Worm (Caenorhabditis elegans): ENCODE data around the gene mfsd-13.2.

DNA sequence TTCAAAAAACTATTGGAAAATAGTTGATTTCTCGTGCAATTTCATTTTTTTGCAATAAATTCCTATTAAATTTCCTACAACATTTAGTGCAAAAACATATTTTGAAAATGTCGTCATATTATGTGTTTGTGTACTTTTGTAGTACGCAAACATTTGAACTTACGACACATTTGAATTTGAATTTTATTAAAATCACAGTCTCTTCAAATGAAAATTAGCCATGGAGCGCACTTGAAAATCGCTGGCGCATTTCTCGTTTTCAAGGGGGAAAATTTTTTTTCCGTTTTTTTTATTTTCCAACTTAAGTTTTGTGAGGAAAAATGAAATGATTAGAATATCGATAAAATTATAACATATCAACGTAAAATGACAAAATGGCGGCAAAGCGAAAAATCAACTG, 18.1 kb downstream of the mfsd-13.2 start:
- TF ChIP-seq nhr-90 (tag; optimal IDR thresholded peaks at IDR 0.05) (no peak), pha-4 (tag; optimal IDR thresholded peaks at IDR 0.05) (no peak), repo-1 (tag; optimal IDR thresholded peaks at IDR 0.05) (no peak), hsf-1 (GFP tag; IDR thresholded peaks at IDR 0.05) (no peak), cebp-2 (GFP tag; IDR thresholded peaks at IDR 0.05) (no peak), egrh-3 (GFP tag; IDR thresholded peaks at IDR 0.05) (no peak), nhr-120 (GFP tag; IDR thresholded peaks at IDR 0.05) (no peak), ekl-4 (GFP tag; IDR thresholded peaks at IDR 0.05) (0 out of 2 replicates have a peak, but pooled peaks have one; percentile 17), ama-1 (optimal IDR thresholded peaks at IDR 0.05) (no peak), ama-1 (GFP tag; optimal IDR thresholded peaks at IDR 0.05) (no peak), snpc-4 (GFP tag; optimal IDR thresholded peaks at IDR 0.05) (peak; percentile 18), snpc-4 (tag; optimal IDR thresholded peaks at IDR 0.05) (peak in 2 of 4 experiments; percentile 28 to 32), nfya-1 (tag; optimal IDR thresholded peaks at IDR 0.05; ENCODE audit: borderline replicate concordance, insufficient read depth) (no peak), snpc-3.4 (tag; optimal IDR thresholded peaks at IDR 0.05) (peak; percentile 78), atf-7 (tag; optimal IDR thresholded peaks at IDR 0.05) (no peak), snpc-1.3 (tag; optimal IDR thresholded peaks at IDR 0.05; ENCODE audit: insufficient read depth) (peak; percentile 73)
